Fruit fly (Drosophila melanogaster): Measurements from ENCODE around the gene CG2126.

- no peak for TF ChIP-seq NC2α (GFP tag; optimal IDR thresholded peaks at IDR 0.05)
- TF ChIP-seq D (optimal IDR thresholded peaks at IDR 0.05), result no peak
- no peak for TF ChIP-seq D (GFP tag; optimal IDR thresholded peaks at IDR 0.05)
- TF ChIP-seq Xbp1 (GFP tag; optimal IDR thresholded peaks at IDR 0.05), result peak; percentile 43
- TF ChIP-seq fu2 (GFP tag; optimal IDR thresholded peaks at IDR 0.05), result no peak
- TF ChIP-seq p53 (GFP tag; optimal IDR thresholded peaks at IDR 0.05), result no peak
- no peak for TF ChIP-seq slou (GFP tag; optimal IDR thresholded peaks at IDR 0.05)
- no peak for TF ChIP-seq CG1529 (GFP tag; optimal IDR thresholded peaks at IDR 0.05)
- no peak for TF ChIP-seq CG17186 (GFP tag; optimal IDR thresholded peaks at IDR 0.05)
- no peak for TF ChIP-seq zen2 (GFP tag; IDR thresholded peaks at IDR 0.05; ENCODE audit: partially characterized antibody)
Measured at dm6 chr3R:31744044-31744652, 32.3 kb downstream of the CG2126 start, which contains the start of gene CG1896.

Measured in whole organism, embryonic.